Fruit fly (Drosophila melanogaster): ENCODE results near the gene Osi24.

DNA sequence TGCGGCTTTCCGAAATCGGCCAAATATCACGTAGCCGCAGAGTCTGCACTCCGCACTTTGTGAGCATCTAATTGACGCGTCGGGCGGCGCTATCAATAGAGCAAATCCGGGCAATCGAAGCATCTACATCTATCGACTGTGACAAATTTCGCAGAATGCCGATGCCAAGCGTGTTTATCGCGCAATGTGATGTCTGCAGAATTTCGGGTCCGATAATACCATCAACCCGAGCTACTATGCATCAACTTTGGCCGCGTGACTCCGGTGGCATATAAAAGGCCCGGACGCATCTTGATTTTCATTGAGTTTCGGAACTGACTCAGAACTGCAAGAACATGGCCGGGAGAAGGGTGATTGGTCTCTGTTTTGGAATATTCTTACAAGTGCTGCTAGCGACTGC is 31.4 kb upstream of the Osi24 start, which contains the start of gene CG1077:
- TF ChIP-seq kay (GFP tag; ENCODE audit: borderline replicate concordance) (no peak), pad (GFP tag; optimal IDR thresholded peaks at IDR 0.05) (no peak), Crg-1 (GFP tag; optimal IDR thresholded peaks at IDR 0.05) (no peak), bab1 (GFP tag; optimal IDR thresholded peaks at IDR 0.05) (no peak), Mnt (GFP tag; optimal IDR thresholded peaks at IDR 0.05) (no peak), CG12768 (GFP tag; optimal IDR thresholded peaks at IDR 0.05) (no peak), CG7045 (GFP tag; optimal IDR thresholded peaks at IDR 0.05) (no peak), toe (GFP tag; optimal IDR thresholded peaks at IDR 0.05) (no peak), CG33017 (tag; optimal IDR thresholded peaks at IDR 0.05) (no peak), CG11617 (GFP tag; optimal IDR thresholded peaks at IDR 0.05) (no peak), ovo (GFP tag; optimal IDR thresholded peaks at IDR 0.05) (no peak)

All from whole organism, adult.